Fruit fly (Drosophila melanogaster) whole organism, embryonic: ENCODE measurements around the gene Bub1.

Source experiments
- Abd-B ChIP-seq: fragments of 200-800 bp; sonication (Bioruptor generic); optimal IDR thresholded peaks from 2 replicates; lab custom pipeline; 2018; ENCODE audit warnings: missing biosample characterization, mild to moderate bottlenecking, missing genetic modification characterization, moderate library complexity
- Ada2b ChIP-seq: fragments of 200-800 bp; sonication (Bioruptor generic); IDR thresholded peaks from 2 replicates; pipeline ENCODE4 v1.3.6; 2022; ENCODE audit warnings: missing biosample characterization, missing genetic modification characterization
- Antp ChIP-seq: fragments of 200-800 bp; sonication (Bioruptor generic); optimal IDR thresholded peaks from 3 replicates; lab custom pipeline; 2016; ENCODE audit warnings: missing biosample characterization, missing genetic modification characterization
- Atf6 ChIP-seq: fragments of 200-800 bp; sonication (Bioruptor generic); IDR thresholded peaks from 2 replicates; pipeline ENCODE4 v1.3.6; 2022; ENCODE audit warnings: missing biosample characterization, missing genetic modification characterization
- Blimp-1 ChIP-seq: fragments of 200-800 bp; sonication (Bioruptor generic); optimal IDR thresholded peaks from 3 replicates; lab custom pipeline; 2018; ENCODE audit warnings: missing biosample characterization, missing genetic modification characterization, mild to moderate bottlenecking, moderate library complexity, missing genetic modification reagents
- CG13624 ChIP-seq: fragments of 200-800 bp; sonication (Bioruptor generic); optimal IDR thresholded peaks from 2 replicates; lab custom pipeline; 2016; ENCODE audit warnings: missing biosample characterization, missing genetic modification characterization
- CG14014 ChIP-seq: fragments of 200-800 bp; sonication (Bioruptor generic); IDR thresholded peaks from 2 replicates; pipeline ENCODE4 v1.3.6; 2022; ENCODE audit warnings: missing biosample characterization, missing genetic modification characterization
- CG14050 ChIP-seq: fragments of 200-800 bp; sonication (Bioruptor generic); IDR thresholded peaks from 3 replicates; pipeline ENCODE4 v1.3.6; 2022; ENCODE audit warnings: missing biosample characterization, missing genetic modification characterization
- CG15269 ChIP-seq: fragments of 200-800 bp; sonication (Bioruptor generic); optimal IDR thresholded peaks from 2 replicates; lab custom pipeline; 2018; ENCODE audit warnings: missing biosample characterization, mild to moderate bottlenecking, missing genetic modification characterization, moderate library complexity
- CG15479 ChIP-seq: fragments of 200-800 bp; sonication (Bioruptor generic); optimal IDR thresholded peaks from 3 replicates; lab custom pipeline; 2019; ENCODE audit warnings: missing biosample characterization, mild to moderate bottlenecking, missing genetic modification characterization, moderate library complexity
- CG17912 ChIP-seq: fragments of 200-800 bp; sonication (Bioruptor generic); optimal IDR thresholded peaks from 2 replicates; lab custom pipeline; 2018; ENCODE audit warnings: missing biosample characterization, mild to moderate bottlenecking, missing genetic modification characterization
- CG18476 ChIP-seq: fragments of 200-800 bp; sonication (Bioruptor generic); optimal IDR thresholded peaks from 2 replicates; lab custom pipeline; 2016; ENCODE audit warnings: missing biosample characterization, mild to moderate bottlenecking, missing genetic modification characterization
- CG2116 ChIP-seq: fragments of 200-800 bp; sonication (Bioruptor generic); optimal IDR thresholded peaks from 3 replicates; lab custom pipeline; 2018; ENCODE audit warnings: missing biosample characterization, mild to moderate bottlenecking, missing genetic modification characterization
- CG30020 ChIP-seq: fragments of 200-800 bp; optimal IDR thresholded peaks from 2 replicates; lab custom pipeline; 2019; ENCODE audit warnings: missing biosample characterization, mild to moderate bottlenecking, missing genetic modification characterization, moderate library complexity
- CG5180 ChIP-seq: fragments of 200-800 bp; sonication (Bioruptor generic); optimal IDR thresholded peaks from 3 replicates; lab custom pipeline; 2017; ENCODE audit warnings: missing biosample characterization, missing genetic modification characterization, mild to moderate bottlenecking, moderate library complexity, missing genetic modification reagents
- CG7556 ChIP-seq: fragments of 200-800 bp; sonication (Bioruptor generic); optimal IDR thresholded peaks from 2 replicates; lab custom pipeline; 2017; ENCODE audit warnings: missing biosample characterization, mild to moderate bottlenecking, missing genetic modification characterization
- CG9437 ChIP-seq: fragments of 200-800 bp; sonication (Bioruptor generic); optimal IDR thresholded peaks from 2 replicates; lab custom pipeline; 2018; ENCODE audit warnings: missing biosample characterization, mild to moderate bottlenecking, missing genetic modification characterization
- Dref ChIP-seq: fragments of 200-800 bp; sonication (Bioruptor generic); IDR thresholded peaks from 2 replicates; pipeline ENCODE4 v1.3.6; 2022; ENCODE audit warnings: missing biosample characterization, missing genetic modification characterization
- GATAe ChIP-seq: fragments of 200-800 bp; sonication (Bioruptor generic); conservative IDR thresholded peaks from 2 replicates; pipeline ENCODE4 v1.3.6; 2022; ENCODE audit warnings: missing biosample characterization, missing genetic modification characterization
- Hr39 ChIP-seq: fragments of >200 bp; optimal IDR thresholded peaks from 2 replicates; lab custom pipeline; 2017
- Med ChIP-seq: fragments of 200-800 bp; sonication (Bioruptor generic); peaks from one replicate; lab custom pipeline; 2016; ENCODE audit warnings: missing biosample characterization, missing genetic modification characterization, mild to moderate bottlenecking, inconsistent platforms, moderate library complexity
- Nf-YC ChIP-seq: fragments of 200-800 bp; optimal IDR thresholded peaks from 3 replicates; lab custom pipeline; 2019; ENCODE audit warnings: missing biosample characterization, mild to moderate bottlenecking, missing genetic modification characterization, moderate library complexity
- Optix ChIP-seq: fragments of 200-800 bp; sonication (Bioruptor generic); IDR thresholded peaks from 3 replicates; pipeline ENCODE4 v1.3.6; 2022; ENCODE audit warnings: missing biosample characterization, missing genetic modification characterization
- Rx ChIP-seq: fragments of 200-800 bp; sonication (Bioruptor generic); IDR thresholded peaks from 2 replicates; pipeline ENCODE4 v1.3.6; 2022; ENCODE audit warnings: missing biosample characterization, missing genetic modification characterization
- ase ChIP-seq: fragments of 200-800 bp; sonication (Bioruptor generic); IDR thresholded peaks from 3 replicates; pipeline ENCODE4 v1.3.6; 2022; ENCODE audit warnings: missing biosample characterization, missing genetic modification characterization
- cad ChIP-seq: fragments of >200 bp; optimal IDR thresholded peaks from 2 replicates; lab custom pipeline; 2017; ENCODE audit warnings: missing biosample characterization, missing genetic modification characterization
- chm ChIP-seq: fragments of 200-800 bp; sonication (Bioruptor generic); IDR thresholded peaks from 2 replicates; pipeline ENCODE4 v1.3.6; 2022; ENCODE audit warnings: missing biosample characterization, missing genetic modification characterization
- crol ChIP-seq: fragments of 200-800 bp; sonication (Bioruptor generic); IDR thresholded peaks from 2 replicates; pipeline ENCODE4 v1.3.6; 2022; ENCODE audit warnings: missing biosample characterization, missing genetic modification characterization
- dan ChIP-seq: fragments of 200-800 bp; sonication (Bioruptor generic); IDR thresholded peaks from 2 replicates; pipeline ENCODE4 v1.3.6; 2022; ENCODE audit warnings: missing biosample characterization, missing genetic modification characterization
- gcm ChIP-seq: fragments of 200-800 bp; sonication (Bioruptor generic); optimal IDR thresholded peaks from 2 replicates; lab custom pipeline; 2019; ENCODE audit warnings: missing biosample characterization, mild to moderate bottlenecking, missing genetic modification characterization, moderate library complexity
- gem ChIP-seq: fragments of 200-800 bp; sonication (Bioruptor generic); optimal IDR thresholded peaks from 2 replicates; lab custom pipeline; 2019; ENCODE audit warnings: missing biosample characterization, mild to moderate bottlenecking, missing genetic modification characterization, moderate library complexity
- gsb ChIP-seq: fragments of 200-800 bp; sonication (Bioruptor generic); IDR thresholded peaks from 2 replicates; pipeline ENCODE4 v1.3.6; 2022; ENCODE audit warnings: missing biosample characterization, missing genetic modification characterization
- jing ChIP-seq: fragments of 200-800 bp; sonication (Bioruptor generic); optimal IDR thresholded peaks from 2 replicates; lab custom pipeline; 2018; ENCODE audit warnings: missing biosample characterization, mild to moderate bottlenecking, missing genetic modification characterization
- jumu ChIP-seq: fragments of 200-800 bp; sonication (Bioruptor generic); optimal IDR thresholded peaks from 3 replicates; lab custom pipeline; 2016; ENCODE audit warnings: missing biosample characterization, missing genetic modification characterization
- lbe ChIP-seq: fragments of 200-800 bp; sonication (Bioruptor generic); optimal IDR thresholded peaks from 2 replicates; lab custom pipeline; 2016; ENCODE audit warnings: missing biosample characterization, mild to moderate bottlenecking, missing genetic modification characterization
- nom ChIP-seq: fragments of 200-800 bp; sonication (Bioruptor generic); optimal IDR thresholded peaks from 2 replicates; lab custom pipeline; 2017; ENCODE audit warnings: missing biosample characterization, missing genetic modification characterization, mild to moderate bottlenecking, moderate library complexity, missing genetic modification reagents
- pros ChIP-seq: fragments of 200-800 bp; sonication (Bioruptor generic); optimal IDR thresholded peaks from 3 replicates; lab custom pipeline; 2019; ENCODE audit warnings: missing biosample characterization, mild to moderate bottlenecking, missing genetic modification characterization, moderate library complexity
- pzg ChIP-seq: fragments of 200-800 bp; sonication (Bioruptor generic); optimal IDR thresholded peaks from 3 replicates; lab custom pipeline; 2018; ENCODE audit warnings: missing biosample characterization, mild to moderate bottlenecking, missing genetic modification characterization, moderate library complexity
- sens ChIP-seq: fragments of 200-800 bp; sonication (Bioruptor generic); peaks from one replicate; lab custom pipeline; 2016; ENCODE audit warnings: missing biosample characterization, missing genetic modification characterization
- sens-2 ChIP-seq: fragments of 200-800 bp; sonication (Bioruptor generic); IDR thresholded peaks from 2 replicates; pipeline ENCODE4 v1.3.6; 2022; ENCODE audit warnings: missing biosample characterization, missing genetic modification characterization
- twi ChIP-seq: fragments of 200-800 bp; optimal IDR thresholded peaks from 2 replicates; lab custom pipeline; 2019; ENCODE audit warnings: missing biosample characterization, mild to moderate bottlenecking, missing genetic modification characterization, moderate library complexity
- wek ChIP-seq: fragments of 200-800 bp; sonication (Bioruptor generic); optimal IDR thresholded peaks from 3 replicates; lab custom pipeline; 2018; ENCODE audit warnings: missing biosample characterization, mild to moderate bottlenecking, missing genetic modification characterization, moderate library complexity

Gene Bub1

DNA sequence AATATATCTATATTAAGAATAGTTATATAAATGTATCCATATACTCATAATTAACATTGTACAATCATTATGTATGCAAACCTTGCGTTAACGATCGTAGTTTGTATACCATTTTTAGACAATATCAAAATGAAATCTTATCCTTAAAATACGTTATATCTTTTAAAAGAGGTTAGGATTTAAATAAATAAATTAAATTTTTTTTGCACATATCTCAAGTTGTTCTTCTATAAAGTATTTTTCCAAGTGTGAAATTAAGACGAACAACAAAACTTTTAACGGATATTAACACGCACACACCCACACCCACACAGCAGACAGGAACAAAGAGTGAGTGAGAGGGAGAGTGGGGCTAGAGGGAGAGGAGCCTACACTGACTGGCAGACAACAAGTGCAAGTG, 11.3 kb downstream of the Bub1 start:
- TF ChIP-seq pzg (GFP tag; lab: Kevin White, UChicago) (no peak), gsb (GFP tag; lab: Robert Waterston, UW) (no peak), CG13624 (GFP tag; lab: Kevin White, UChicago) (no peak), CG15269 (tag; lab: Kevin White, UChicago) (no peak), ase (GFP tag; lab: Robert Waterston, UW) (no peak), lbe (GFP tag; lab: Kevin White, UChicago) (peak; percentile 25), nom (GFP tag; lab: Kevin White, UChicago) (peak; percentile 65), CG30020 (tag; lab: Kevin White, UChicago) (no peak), CG18476 (GFP tag; lab: Kevin White, UChicago) (no peak), wek (no peak), dan (no peak), CG2116 (GFP tag; lab: Kevin White, UChicago) (no peak), jing (GFP tag; lab: Kevin White, UChicago) (no peak), Nf-YC (tag; lab: Kevin White, UChicago) (no peak), Ada2b (GFP tag; lab: Robert Waterston, UW) (no peak), gem (tag; lab: Kevin White, UChicago) (peak; percentile 5), Blimp-1 (GFP tag; lab: Kevin White, UChicago) (peak; percentile 25), Atf6 (no peak), CG14050 (no peak), jumu (GFP tag; lab: Kevin White, UChicago) (no peak), CG7556 (GFP tag; lab: Kevin White, UChicago) (no peak)
- TF ChIP-seq, all 482 proteins: peak for 4

dm6 chr2L:5290530-5290929, 11.9 kb downstream of the Bub1 start:
- TF ChIP-seq Dref (GFP tag; lab: Robert Waterston, UW) (no peak), CG14014 (GFP tag; lab: Robert Waterston, UW) (no peak), CG17912 (GFP tag; lab: Kevin White, UChicago) (no peak), chm (GFP tag; lab: Robert Waterston, UW) (no peak), Optix (GFP tag; lab: Robert Waterston, UW) (no peak), Rx (no peak), cad (no peak)

- TF ChIP-seq twi (tag; lab: Kevin White, UChicago): peak; percentile 42
- TF ChIP-seq crol (GFP tag; lab: Robert Waterston, UW): peak; percentile 76
- TF ChIP-seq CG5180 (GFP tag; lab: Kevin White, UChicago): peak; percentile 47
- no peak for TF ChIP-seq CG9437 (GFP tag; lab: Kevin White, UChicago)
- TF ChIP-seq gcm (GFP tag; lab: Kevin White, UChicago): peak; percentile 74
- no peak for TF ChIP-seq Antp (GFP tag; lab: Kevin White, UChicago)
- TF ChIP-seq CG15479 (GFP tag; lab: Kevin White, UChicago): peak; percentile 19
- TF ChIP-seq sens-2 (GFP tag; lab: Robert Waterston, UW): 0 out of 2 replicates have a peak, but pooled peaks have one; percentile 15
- TF ChIP-seq GATAe: peak; percentile 21; the same call in 1 of the 2 replicates
- TF ChIP-seq Abd-B (GFP tag; lab: Kevin White, UChicago): no peak
- peak; percentile 46 for TF ChIP-seq sens
- TF ChIP-seq Hr39 (lab: Kevin White, UChicago): no peak
- TF ChIP-seq Med: peak; percentile 41
- no peak for TF ChIP-seq pros (GFP tag; lab: Kevin White, UChicago)
- TF ChIP-seq, all 482 proteins: peak for 9
These were observed 12.5 kb downstream of the Bub1 start for dm6 chr2L:5291195-5291594.
